Fruit fly (Drosophila melanogaster): Measurements from ENCODE around the gene CG13983.
A peak's percentile ranks its signal among the peaks of the same experiment; 100 is the strongest.

dm6 chr2L:6252258-6253004 is 11.9 kb downstream of the CG13983 start:
- TF ChIP-seq amos (GFP tag; IDR thresholded peaks at IDR 0.05; ENCODE audit: partially characterized antibody) (no peak), CG18262 (tag; optimal IDR thresholded peaks at IDR 0.05) (no peak), CG6272 (GFP tag; IDR thresholded peaks at IDR 0.05) (no peak), CG18011 (GFP tag; optimal IDR thresholded peaks at IDR 0.05) (no peak), pzg (GFP tag; optimal IDR thresholded peaks at IDR 0.05) (no peak), ATbp (GFP tag; optimal IDR thresholded peaks at IDR 0.05) (peak; percentile 35), CG7357 (GFP tag; IDR thresholded peaks at IDR 0.05) (no peak), CG7786 (GFP tag; optimal IDR thresholded peaks at IDR 0.05) (no peak)

All from whole organism, embryonic.